Worm (Caenorhabditis elegans) whole organism, late embryonic: ENCODE data around the gene egl-43.

ENCODE experiments used
- C08G9.2 ChIP-seq: sonication (generic microtip); optimal IDR thresholded peaks from 2 replicates; lab custom pipeline; 2016; ENCODE audit warnings: mild to moderate bottlenecking, missing genetic modification characterization, moderate library complexity, missing compliant biosample characterization
- C38D4.7 ChIP-seq: fragments of 200-800 bp; sonication (Bioruptor generic); optimal IDR thresholded peaks from 2 replicates; lab custom pipeline; 2018; ENCODE audit warnings: mild to moderate bottlenecking, missing genetic modification characterization, moderate library complexity, missing compliant biosample characterization
- F13H6.1 ChIP-seq: sonication (generic microtip); optimal IDR thresholded peaks from 2 replicates; lab custom pipeline; 2016; ENCODE audit warnings: missing genetic modification characterization, missing compliant biosample characterization
- K02D7.2 ChIP-seq: sonication (generic microtip); optimal IDR thresholded peaks from 2 replicates; lab custom pipeline; 2017; ENCODE audit warnings: mild to moderate bottlenecking, missing genetic modification characterization, missing compliant biosample characterization
- K09A11.1 ChIP-seq: sonication (generic microtip); optimal IDR thresholded peaks from 2 replicates; lab custom pipeline; 2017; ENCODE audit warnings: antibody characterized with exemption, mild to moderate bottlenecking, missing genetic modification characterization, missing compliant biosample characterization; ENCODE audit not compliant: insufficient read depth
- T23F11.4 ChIP-seq: fragments of 200-800 bp; sonication (Bioruptor generic); optimal IDR thresholded peaks from 2 replicates; lab custom pipeline; 2018; ENCODE audit warnings: mild to moderate bottlenecking, missing genetic modification characterization, missing compliant biosample characterization
- ama-1 ChIP-seq: fragments of 150-350 bp; optimal IDR thresholded peaks from 2 replicates; lab custom pipeline; 2014
- ceh-18 ChIP-seq: sonication (generic microtip); optimal IDR thresholded peaks from 2 replicates; lab custom pipeline; 2016; ENCODE audit warnings: missing genetic modification characterization, missing compliant biosample characterization
- ceh-2 ChIP-seq: sonication (generic microtip); optimal IDR thresholded peaks from 2 replicates; lab custom pipeline; 2016; ENCODE audit warnings: missing genotype, missing genetic modification characterization, missing compliant biosample characterization
- ceh-22 ChIP-seq: sonication (generic microtip); optimal IDR thresholded peaks from 2 replicates; lab custom pipeline; 2017; ENCODE audit warnings: missing biosample characterization, missing genetic modification characterization
- ceh-24 ChIP-seq: sonication (generic microtip); optimal IDR thresholded peaks from 2 replicates; lab custom pipeline; 2016; ENCODE audit warnings: mild to moderate bottlenecking, missing genetic modification characterization, missing compliant biosample characterization
- ceh-34 ChIP-seq: sonication (generic microtip); optimal IDR thresholded peaks from 2 replicates; lab custom pipeline; 2016; ENCODE audit warnings: mild to moderate bottlenecking, missing genetic modification characterization, missing compliant biosample characterization
- ceh-45 ChIP-seq: fragments of 200-800 bp; sonication (Bioruptor generic); IDR thresholded peaks from 2 replicates; pipeline ENCODE4 v1.3.6; 2022; ENCODE audit warnings: missing genetic modification reagents, missing genetic modification characterization, missing compliant biosample characterization
- ceh-48 ChIP-seq: sonication (generic microtip); optimal IDR thresholded peaks from 2 replicates; lab custom pipeline; 2016; ENCODE audit warnings: missing genetic modification characterization, inconsistent platforms, missing compliant biosample characterization
- che-1 ChIP-seq: sonication (generic microtip); optimal IDR thresholded peaks from 2 replicates; lab custom pipeline; 2016; ENCODE audit warnings: mild to moderate bottlenecking, missing genetic modification characterization, missing compliant biosample characterization
- dmd-4 ChIP-seq: sonication (generic microtip); optimal IDR thresholded peaks from 2 replicates; lab custom pipeline; 2016; ENCODE audit warnings: borderline replicate concordance, missing genetic modification characterization, missing compliant biosample characterization
- dve-1 ChIP-seq: sonication (generic microtip); optimal IDR thresholded peaks from 2 replicates; lab custom pipeline; 2017; ENCODE audit warnings: antibody characterized with exemption, mild to moderate bottlenecking, missing genetic modification characterization, missing compliant biosample characterization
- ets-4 ChIP-seq: sonication (generic microtip); optimal IDR thresholded peaks from 2 replicates; lab custom pipeline; 2016; ENCODE audit warnings: missing genetic modification characterization, missing compliant biosample characterization
- eyg-1 ChIP-seq: sonication (generic microtip); optimal IDR thresholded peaks from 2 replicates; lab custom pipeline; 2016; ENCODE audit warnings: missing genotype, missing genetic modification characterization, missing compliant biosample characterization
- fax-1 ChIP-seq: sonication (generic microtip); optimal IDR thresholded peaks from 2 replicates; lab custom pipeline; 2016; ENCODE audit warnings: missing genotype, missing genetic modification characterization, missing compliant biosample characterization
- gmeb-2 ChIP-seq: sonication (generic microtip); optimal IDR thresholded peaks from 2 replicates; lab custom pipeline; 2016; ENCODE audit warnings: missing genetic modification characterization, inconsistent platforms, missing compliant biosample characterization
- hlh-13 ChIP-seq: fragments of 200-800 bp; sonication (Bioruptor generic); optimal IDR thresholded peaks from 2 replicates; lab custom pipeline; 2018; ENCODE audit warnings: mild to moderate bottlenecking, missing genetic modification characterization, missing compliant biosample characterization
- lim-6 ChIP-seq: sonication (generic microtip); optimal IDR thresholded peaks from 2 replicates; lab custom pipeline; 2016; ENCODE audit warnings: missing genetic modification characterization, missing compliant biosample characterization
- lin-11 ChIP-seq: fragments of 200-800 bp; sonication (Bioruptor generic); optimal IDR thresholded peaks from 2 replicates; lab custom pipeline; 2018; ENCODE audit warnings: mild to moderate bottlenecking, missing genetic modification characterization, missing compliant biosample characterization
- mec-3 ChIP-seq: sonication (generic microtip); optimal IDR thresholded peaks from 2 replicates; lab custom pipeline; 2016; ENCODE audit warnings: borderline replicate concordance, missing genetic modification characterization, missing compliant biosample characterization
- nfya-1 ChIP-seq: sonication (generic microtip); optimal IDR thresholded peaks from 2 replicates; lab custom pipeline; 2017; ENCODE audit warnings: missing genetic modification characterization, mild to moderate bottlenecking, missing compliant biosample characterization, antibody characterized with exemption, moderate library complexity
- nhr-11 ChIP-seq: fragments of 150-350 bp; optimal IDR thresholded peaks from 2 replicates; lab custom pipeline; 2014; ENCODE audit warnings: missing biosample characterization, missing genetic modification characterization
- pax-1 ChIP-seq: fragments of 150-350 bp; optimal IDR thresholded peaks from 2 replicates; lab custom pipeline; 2014; ENCODE audit warnings: missing biosample characterization, missing genetic modification characterization
- pqm-1 ChIP-seq: sonication (generic microtip); optimal IDR thresholded peaks from 2 replicates; lab custom pipeline; 2016; ENCODE audit warnings: missing genetic modification characterization, missing compliant biosample characterization
- pros-1 ChIP-seq: fragments of 150-350 bp; optimal IDR thresholded peaks from 2 replicates; lab custom pipeline; 2014; ENCODE audit warnings: missing biosample characterization, missing genetic modification reagents, missing genetic modification characterization
- ref-2 ChIP-seq: sonication (generic microtip); optimal IDR thresholded peaks from 2 replicates; lab custom pipeline; 2016; ENCODE audit warnings: missing genetic modification characterization, missing compliant biosample characterization
- rnt-1 ChIP-seq: sonication (generic microtip); optimal IDR thresholded peaks from 2 replicates; lab custom pipeline; 2016; ENCODE audit warnings: missing genetic modification characterization, missing compliant biosample characterization
- sdc-2 ChIP-seq: sonication (generic microtip); optimal IDR thresholded peaks from 2 replicates; lab custom pipeline; 2016; ENCODE audit warnings: missing genotype, missing genetic modification characterization, missing compliant biosample characterization
- syd-9 ChIP-seq: sonication (generic microtip); optimal IDR thresholded peaks from 2 replicates; lab custom pipeline; 2016; ENCODE audit warnings: mild to moderate bottlenecking, missing genetic modification characterization, moderate library complexity, missing compliant biosample characterization
- tbx-2 ChIP-seq: sonication (generic microtip); optimal IDR thresholded peaks from 2 replicates; lab custom pipeline; 2016; ENCODE audit warnings: missing genetic modification characterization, missing compliant biosample characterization
- unc-42 ChIP-seq: sonication (generic microtip); optimal IDR thresholded peaks from 2 replicates; lab custom pipeline; 2016; ENCODE audit warnings: missing genotype, missing genetic modification characterization, missing compliant biosample characterization
- unc-55 ChIP-seq: sonication (generic microtip); optimal IDR thresholded peaks from 2 replicates; lab custom pipeline; 2017; ENCODE audit warnings: missing biosample characterization, missing genetic modification reagents, missing genetic modification characterization
- unc-86 ChIP-seq: sonication (generic microtip); optimal IDR thresholded peaks from 2 replicates; lab custom pipeline; 2016; ENCODE audit warnings: missing genetic modification characterization, missing compliant biosample characterization
- zip-5 ChIP-seq: sonication (generic microtip); optimal IDR thresholded peaks from 2 replicates; lab custom pipeline; 2016; ENCODE audit warnings: missing genetic modification characterization, missing compliant biosample characterization
- ztf-16 ChIP-seq: sonication (generic microtip); optimal IDR thresholded peaks from 2 replicates; lab custom pipeline; 2017; ENCODE audit warnings: missing genetic modification characterization, missing compliant biosample characterization

The egl-43 gene

DNA sequence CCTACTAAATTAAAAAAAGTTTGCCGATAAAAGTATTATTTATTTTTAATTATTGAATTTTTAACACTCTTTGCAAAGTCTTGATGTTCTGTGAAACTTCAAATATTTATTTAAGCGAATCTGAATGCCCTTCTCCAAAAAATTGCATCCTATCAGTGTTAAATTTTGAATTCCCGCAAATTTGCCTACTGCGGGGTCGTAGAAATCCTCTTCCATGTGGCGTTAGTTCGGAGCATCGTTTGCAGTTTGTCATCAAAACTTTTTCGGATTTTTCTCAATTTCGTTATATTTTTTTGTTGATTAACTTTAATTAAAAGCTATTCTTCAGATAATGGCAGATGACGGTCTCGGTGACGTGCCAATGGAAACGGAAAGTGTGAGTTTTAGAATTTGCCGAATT, 14.6 kb upstream of the egl-43 start, which contains the start of gene ufd-3 (continued):
- peak; percentile 60 for TF ChIP-seq lim-6 (tag; lab: Kevin White, UChicago)
- TF ChIP-seq unc-86 (tag; lab: Kevin White, UChicago) = no peak
- no peak for TF ChIP-seq ceh-48
- no peak for TF ChIP-seq eyg-1 (tag; lab: Kevin White, UChicago)
- TF ChIP-seq rnt-1 (tag; lab: Kevin White, UChicago) = peak; percentile 79
- peak; percentile 54 for TF ChIP-seq unc-55 (GFP tag; lab: Kevin White, UChicago)
- peak; percentile 76 for TF ChIP-seq zip-5 (tag; lab: Kevin White, UChicago)
- peak; percentile 8 for TF ChIP-seq syd-9 (tag; lab: Kevin White, UChicago)
- TF ChIP-seq unc-42 (tag; lab: Kevin White, UChicago) = peak; percentile 67
- no peak for TF ChIP-seq K02D7.2 (tag; lab: Kevin White, UChicago)
- TF ChIP-seq dve-1 = peak; percentile 10
- TF ChIP-seq ztf-16 (tag; lab: Kevin White, UChicago) = peak; percentile 79
- TF ChIP-seq nhr-11 (tag; lab: Kevin White, UChicago) = peak; percentile 69
- peak; percentile 77 for TF ChIP-seq mec-3
- no peak for TF ChIP-seq C38D4.7 (GFP tag; lab: Kevin White, UChicago)
- peak; percentile 29 for TF ChIP-seq hlh-13
- TF ChIP-seq lin-11 (tag; lab: Kevin White, UChicago) = no peak
- TF ChIP-seq sdc-2 (tag; lab: Kevin White, UChicago) = peak; percentile 15
- peak; percentile 90 for TF ChIP-seq ref-2 (tag; lab: Kevin White, UChicago)
- peak; percentile 63 for TF ChIP-seq F13H6.1 (tag; lab: Kevin White, UChicago)
- peak; percentile 76 for TF ChIP-seq ceh-34 (tag; lab: Kevin White, UChicago)
- TF ChIP-seq tbx-2 (tag; lab: Kevin White, UChicago) = peak; percentile 89
- no peak for TF ChIP-seq T23F11.4 (GFP tag; lab: Kevin White, UChicago)
- TF ChIP-seq pros-1 = no peak
- no peak for TF ChIP-seq ceh-45 (GFP tag; lab: Robert Waterston, UW)
- TF ChIP-seq ama-1 (lab: Kevin White, UChicago) = no peak
- TF ChIP-seq pax-1 (tag; lab: Kevin White, UChicago) = peak; percentile 65
- no peak for TF ChIP-seq dmd-4 (tag; lab: Kevin White, UChicago)
- no peak for TF ChIP-seq gmeb-2 (tag; lab: Kevin White, UChicago)

- TF ChIP-seq ets-4 (tag; lab: Kevin White, UChicago) (no peak), C08G9.2 (tag; lab: Kevin White, UChicago) (no peak), eyg-1 (tag; lab: Kevin White, UChicago) (no peak), che-1 (no peak), C38D4.7 (GFP tag; lab: Kevin White, UChicago) (no peak), ceh-18 (tag; lab: Kevin White, UChicago) (no peak), ceh-2 (tag; lab: Kevin White, UChicago) (no peak), ceh-48 (no peak), K09A11.1 (no peak), nfya-1 (tag; lab: Kevin White, UChicago) (no peak), ceh-22 (tag; lab: Kevin White, UChicago) (no peak), unc-42 (tag; lab: Kevin White, UChicago) (no peak), F13H6.1 (tag; lab: Kevin White, UChicago) (no peak), pqm-1 (tag; lab: Kevin White, UChicago) (no peak)
These were observed 11.7 kb upstream of the egl-43 start for ce11 chrII:9943246-9943645.

DNA sequence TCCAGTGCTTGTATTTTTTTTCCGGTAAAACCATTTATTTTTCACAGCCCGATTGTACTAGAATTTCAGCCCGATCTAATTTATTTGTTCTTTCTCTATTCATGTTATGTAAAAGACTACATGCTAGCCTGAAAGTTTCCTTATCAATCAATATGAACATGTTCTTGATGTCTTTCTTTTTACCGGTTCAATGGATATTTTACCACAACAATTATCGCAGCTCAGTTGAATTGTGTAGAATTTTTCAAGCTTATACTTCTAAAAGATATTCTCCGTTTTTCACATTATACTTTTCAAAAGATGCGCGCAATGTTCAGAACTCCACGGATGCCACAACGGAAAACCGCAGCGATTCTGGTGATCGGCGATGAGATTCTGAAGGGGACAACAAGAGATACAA, 11.1 kb upstream of the egl-43 start, which contains the start of gene flad-1:
Gene flad-1 (plus strand): TSS at position 301 of the 400 bp plus-strand sequence.
- TF ChIP-seq ceh-45 (GFP tag; lab: Robert Waterston, UW) (no peak), nhr-11 (tag; lab: Kevin White, UChicago) (no peak), rnt-1 (tag; lab: Kevin White, UChicago) (no peak), ceh-2 (tag; lab: Kevin White, UChicago) (no peak), fax-1 (no peak), ceh-24 (tag; lab: Kevin White, UChicago) (no peak), hlh-13 (no peak)
